Worm (Caenorhabditis elegans): ENCODE data around the gene R07B1.7.

DNA sequence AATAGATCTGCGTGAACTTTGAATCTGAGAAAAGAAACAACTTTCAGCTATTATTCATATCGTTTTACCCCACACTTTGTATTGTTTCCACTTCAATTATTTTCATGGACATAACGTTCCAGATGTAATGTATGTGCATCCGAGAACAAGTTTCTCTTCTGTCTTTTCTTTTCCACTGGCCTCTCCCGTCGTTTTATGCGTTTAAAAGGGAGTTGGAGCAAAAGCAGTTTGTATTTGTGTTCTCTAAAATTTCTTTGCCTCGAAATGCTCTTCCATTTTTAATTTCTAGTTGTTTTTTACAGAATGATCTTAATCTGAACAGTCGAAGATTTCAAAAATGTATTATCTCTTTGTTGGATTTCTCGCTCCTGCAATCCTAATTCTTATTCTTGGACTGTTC is 12.3 kb upstream of the R07B1.7 start, which contains the start of gene R07B1.11:
- TF ChIP-seq ceh-34 (tag; optimal IDR thresholded peaks at IDR 0.05) (no peak), ama-1 (optimal IDR thresholded peaks at IDR 0.05) (no peak), ahr-1 (tag; optimal IDR thresholded peaks at IDR 0.05) (no peak)

All from whole organism, late embryonic.